Fruit fly (Drosophila melanogaster): Measurements from ENCODE around the gene Pex7.

DNA sequence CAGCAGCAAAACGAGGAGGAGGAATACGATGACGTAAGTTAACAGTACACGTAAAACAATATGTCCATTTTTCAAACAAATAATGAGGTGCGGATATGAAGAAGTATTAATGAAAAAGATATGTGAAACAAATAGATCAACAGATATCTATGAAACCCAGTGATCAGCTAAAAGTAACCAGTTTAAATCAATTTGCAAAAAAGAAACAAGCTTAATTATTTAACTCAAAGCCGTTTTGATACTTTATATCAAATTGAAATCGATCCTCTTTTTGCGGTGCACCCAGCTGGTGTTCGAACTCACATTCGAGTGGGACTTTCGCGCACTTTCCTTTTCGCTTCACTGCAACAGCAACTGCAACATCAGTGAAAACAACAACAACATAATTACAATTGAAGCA lies 5.9 kb upstream of the Pex7 start:
- TF ChIP-seq Dll (optimal IDR thresholded peaks at IDR 0.05) (no peak), psq (optimal IDR thresholded peaks at IDR 0.05) (no peak)
